Fruit fly (Drosophila melanogaster): ENCODE data around the gene CG14285.

dm6 chr3R:19071951-19072350 lies 47.1 kb downstream of the CG14285 start:
- TF ChIP-seq bab1 (GFP tag; optimal IDR thresholded peaks at IDR 0.05) (no peak), Clk (GFP tag; optimal IDR thresholded peaks at IDR 0.05) (no peak), kay (GFP tag; ENCODE audit: borderline replicate concordance) (no peak), CG1620 (GFP tag; optimal IDR thresholded peaks at IDR 0.05) (no peak), Mnt (GFP tag; optimal IDR thresholded peaks at IDR 0.05) (no peak)
